Fruit fly (Drosophila melanogaster): ENCODE results near the gene Myo31DF.

DNA sequence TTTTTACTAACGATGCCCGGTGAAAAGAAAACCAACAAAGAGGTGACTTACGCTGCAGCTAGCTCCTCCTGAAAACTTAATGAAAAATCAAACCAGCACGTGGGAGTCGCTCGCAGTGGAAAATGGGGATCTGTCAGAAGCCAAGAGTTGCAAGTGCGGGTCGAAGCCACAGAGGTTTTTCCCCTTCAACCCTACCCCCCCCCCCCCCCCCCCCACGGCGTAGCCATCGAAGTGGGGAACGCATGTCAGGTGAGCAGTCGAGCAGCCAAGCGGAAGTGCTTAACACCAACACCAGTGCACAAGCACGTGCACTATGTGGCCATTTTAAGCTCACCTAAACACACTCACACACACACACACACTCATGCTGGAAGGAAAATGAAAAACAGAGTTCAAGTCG is 32.8 kb upstream of the Myo31DF start:
- TF ChIP-seq CG11617 (GFP tag; optimal IDR thresholded peaks at IDR 0.05), result no peak
- no peak for TF ChIP-seq CG7045 (GFP tag; optimal IDR thresholded peaks at IDR 0.05)
- TF ChIP-seq kay (GFP tag; ENCODE audit: borderline replicate concordance), result no peak
- no peak for TF ChIP-seq Mnt (GFP tag; optimal IDR thresholded peaks at IDR 0.05)
